Fruit fly (Drosophila melanogaster) whole organism, embryonic: ENCODE results near the gene Best3.

Experiments
- Atf-2 ChIP-seq: fragments of 200-800 bp; sonication (Bioruptor generic); optimal IDR thresholded peaks from 2 replicates; lab custom pipeline; 2016; ENCODE audit warnings: missing biosample characterization, missing genetic modification characterization
- CG10209 ChIP-seq: fragments of 200-800 bp; sonication (Bioruptor generic); optimal IDR thresholded peaks from 3 replicates; lab custom pipeline; 2017; ENCODE audit warnings: missing biosample characterization, mild to moderate bottlenecking, missing genetic modification characterization, missing genetic modification reagents
- CG10267 ChIP-seq: fragments of 200-800 bp; sonication (Bioruptor generic); optimal IDR thresholded peaks from 2 replicates; lab custom pipeline; 2018; ENCODE audit warnings: missing biosample characterization, mild to moderate bottlenecking, missing genetic modification characterization, moderate library complexity
- CG10979 ChIP-seq: fragments of 200-800 bp; sonication (Bioruptor generic); optimal IDR thresholded peaks from 2 replicates; lab custom pipeline; 2018; ENCODE audit warnings: missing biosample characterization, mild to moderate bottlenecking, missing genetic modification characterization, moderate library complexity
- CG11695 ChIP-seq: fragments of 200-800 bp; sonication (Bioruptor generic); IDR thresholded peaks from 3 replicates; pipeline ENCODE4 v1.3.6; 2022; ENCODE audit warnings: missing biosample characterization, missing genetic modification characterization
- CG13296 ChIP-seq: fragments of 200-800 bp; sonication (Bioruptor generic); optimal IDR thresholded peaks from 3 replicates; lab custom pipeline; 2018; ENCODE audit warnings: missing biosample characterization, mild to moderate bottlenecking, missing genetic modification characterization
- CG13775 ChIP-seq: fragments of 200-800 bp; sonication (Bioruptor generic); optimal IDR thresholded peaks from 3 replicates; lab custom pipeline; 2017; ENCODE audit warnings: missing biosample characterization, mild to moderate bottlenecking, missing genetic modification characterization
- CG15269 ChIP-seq: fragments of 200-800 bp; sonication (Bioruptor generic); optimal IDR thresholded peaks from 2 replicates; lab custom pipeline; 2018; ENCODE audit warnings: missing biosample characterization, mild to moderate bottlenecking, missing genetic modification characterization, moderate library complexity
- CG1602 ChIP-seq: fragments of 200-800 bp; sonication (Bioruptor generic); optimal IDR thresholded peaks from 3 replicates; lab custom pipeline; 2016; ENCODE audit warnings: missing biosample characterization, missing genetic modification characterization
- CG17912 ChIP-seq: fragments of 200-800 bp; sonication (Bioruptor generic); optimal IDR thresholded peaks from 2 replicates; lab custom pipeline; 2018; ENCODE audit warnings: missing biosample characterization, mild to moderate bottlenecking, missing genetic modification characterization
- CG18599 ChIP-seq: fragments of 200-800 bp; sonication (Bioruptor generic); optimal IDR thresholded peaks from 3 replicates; lab custom pipeline; 2017; ENCODE audit warnings: missing biosample characterization, missing genetic modification characterization, mild to moderate bottlenecking, moderate library complexity, missing genetic modification reagents
- CG2120 ChIP-seq: fragments of 200-800 bp; sonication (Bioruptor generic); optimal IDR thresholded peaks from 3 replicates; lab custom pipeline; 2016; ENCODE audit warnings: missing biosample characterization, missing genetic modification characterization
- CG2889 ChIP-seq: fragments of 200-800 bp; sonication (Bioruptor generic); IDR thresholded peaks from 3 replicates; pipeline ENCODE4 v1.3.6; 2022; ENCODE audit warnings: missing biosample characterization, missing genetic modification characterization
- CG30020 ChIP-seq: fragments of 200-800 bp; optimal IDR thresholded peaks from 2 replicates; lab custom pipeline; 2019; ENCODE audit warnings: missing biosample characterization, mild to moderate bottlenecking, missing genetic modification characterization, moderate library complexity
- CG30431 ChIP-seq: fragments of 200-800 bp; sonication (Bioruptor generic); optimal IDR thresholded peaks from 2 replicates; lab custom pipeline; 2017; ENCODE audit warnings: missing biosample characterization, missing genetic modification characterization
- CG31365 ChIP-seq: fragments of 200-800 bp; sonication (Bioruptor generic); optimal IDR thresholded peaks from 2 replicates; lab custom pipeline; 2018; ENCODE audit warnings: missing biosample characterization, mild to moderate bottlenecking, missing genetic modification characterization
- CG31388 ChIP-seq: fragments of 200-800 bp; sonication (Bioruptor generic); optimal IDR thresholded peaks from 2 replicates; lab custom pipeline; 2016; ENCODE audit warnings: missing biosample characterization, missing genetic modification characterization
- CG3163 ChIP-seq: fragments of 200-800 bp; sonication (Bioruptor generic); optimal IDR thresholded peaks from 3 replicates; lab custom pipeline; 2016; ENCODE audit warnings: missing biosample characterization, missing genetic modification characterization
- CG4328 ChIP-seq: fragments of 200-800 bp; sonication (Bioruptor generic); optimal IDR thresholded peaks from 3 replicates; lab custom pipeline; 2017; ENCODE audit warnings: missing biosample characterization, missing genetic modification reagents, missing genetic modification characterization
- CG4424 ChIP-seq: fragments of 200-800 bp; sonication (Bioruptor generic); optimal IDR thresholded peaks from 3 replicates; lab custom pipeline; 2016; ENCODE audit warnings: missing biosample characterization, missing genetic modification characterization
- CG4820 ChIP-seq: fragments of 200-800 bp; sonication (Bioruptor generic); optimal IDR thresholded peaks from 3 replicates; lab custom pipeline; 2016; ENCODE audit warnings: missing biosample characterization, missing genetic modification characterization
- CG4854 ChIP-seq: fragments of 200-800 bp; sonication (Bioruptor generic); optimal IDR thresholded peaks from 2 replicates; lab custom pipeline; 2016; ENCODE audit warnings: missing biosample characterization, missing genetic modification characterization, inconsistent platforms
- CG6175 ChIP-seq: fragments of 200-800 bp; sonication (Bioruptor generic); IDR thresholded peaks from 3 replicates; pipeline ENCODE4 v1.3.6; 2022; ENCODE audit warnings: missing biosample characterization, missing genetic modification characterization
- CG6854 ChIP-seq: fragments of 200-800 bp; sonication (Bioruptor generic); optimal IDR thresholded peaks from 3 replicates; lab custom pipeline; 2017; ENCODE audit warnings: missing biosample characterization, mild to moderate bottlenecking, missing genetic modification characterization
- CG7839 ChIP-seq: fragments of 200-800 bp; sonication (Bioruptor generic); optimal IDR thresholded peaks from 3 replicates; lab custom pipeline; 2018; ENCODE audit warnings: missing biosample characterization, mild to moderate bottlenecking, missing genetic modification characterization, moderate library complexity
- CG7963 ChIP-seq: fragments of 200-800 bp; sonication (Bioruptor generic); IDR thresholded peaks from 3 replicates; pipeline ENCODE4 v1.3.6; 2022; ENCODE audit warnings: missing biosample characterization, missing genetic modification characterization; ENCODE audit not compliant: partially characterized antibody
- CG9797 ChIP-seq: fragments of 200-800 bp; sonication (Bioruptor generic); optimal IDR thresholded peaks from 3 replicates; lab custom pipeline; 2018; ENCODE audit warnings: missing biosample characterization, mild to moderate bottlenecking, missing genetic modification characterization
- Chrac-16 ChIP-seq: fragments of 200-800 bp; sonication (Bioruptor generic); optimal IDR thresholded peaks from 3 replicates; lab custom pipeline; 2016; ENCODE audit warnings: missing biosample characterization, missing genetic modification characterization
- Dip2 ChIP-seq: fragments of 200-800 bp; sonication (Bioruptor generic); IDR thresholded peaks from 2 replicates; pipeline ENCODE4 v1.3.6; 2022; ENCODE audit warnings: missing biosample characterization, missing genetic modification characterization
- Doc2 ChIP-seq: fragments of 200-800 bp; sonication (Bioruptor generic); IDR thresholded peaks from 2 replicates; pipeline ENCODE4 v1.3.6; 2022; ENCODE audit warnings: missing biosample characterization, missing genetic modification characterization
- Ets65A ChIP-seq: fragments of 200-800 bp; sonication (Bioruptor generic); peaks from one replicate; lab custom pipeline; 2016; ENCODE audit warnings: missing biosample characterization, missing genetic modification characterization
- H15 ChIP-seq: fragments of 200-800 bp; sonication (Bioruptor generic); IDR thresholded peaks from 3 replicates; pipeline ENCODE4 v1.3.6; 2022; ENCODE audit warnings: missing biosample characterization, missing genetic modification characterization
- Hmx ChIP-seq: fragments of 200-800 bp; sonication (Bioruptor generic); optimal IDR thresholded peaks from 2 replicates; lab custom pipeline; 2016; ENCODE audit warnings: missing biosample characterization, missing genetic modification characterization
- Hr39 ChIP-seq: fragments of >200 bp; optimal IDR thresholded peaks from 2 replicates; lab custom pipeline; 2017
- Med ChIP-seq: fragments of 200-800 bp; sonication (Bioruptor generic); peaks from one replicate; lab custom pipeline; 2016; ENCODE audit warnings: missing biosample characterization, missing genetic modification characterization, mild to moderate bottlenecking, inconsistent platforms, moderate library complexity
- Side ChIP-seq: fragments of 200-800 bp; sonication (Bioruptor generic); optimal IDR thresholded peaks from 2 replicates; lab custom pipeline; 2016; ENCODE audit warnings: missing biosample characterization, missing genetic modification characterization
- Sox100B ChIP-seq: fragments of 200-800 bp; sonication (Bioruptor generic); optimal IDR thresholded peaks from 3 replicates; lab custom pipeline; 2018; ENCODE audit warnings: missing biosample characterization, mild to moderate bottlenecking, missing genetic modification characterization
- Spps ChIP-seq: fragments of 200-800 bp; sonication (Bioruptor generic); optimal IDR thresholded peaks from 2 replicates; lab custom pipeline; 2018; ENCODE audit warnings: missing biosample characterization, mild to moderate bottlenecking, missing genetic modification characterization
- Ssrp ChIP-seq: fragments of 200-800 bp; sonication (Bioruptor generic); optimal IDR thresholded peaks from 2 replicates; lab custom pipeline; 2018; ENCODE audit warnings: missing biosample characterization, mild to moderate bottlenecking, missing genetic modification characterization, moderate library complexity
- chn ChIP-seq: fragments of 200-800 bp; sonication (Bioruptor generic); optimal IDR thresholded peaks from 2 replicates; lab custom pipeline; 2016; ENCODE audit warnings: missing biosample characterization, missing genetic modification characterization
- ems ChIP-seq: fragments of 200-800 bp; sonication (Bioruptor generic); optimal IDR thresholded peaks from 3 replicates; lab custom pipeline; 2016; ENCODE audit warnings: missing biosample characterization, missing genetic modification characterization
- gem ChIP-seq: fragments of 200-800 bp; sonication (Bioruptor generic); optimal IDR thresholded peaks from 2 replicates; lab custom pipeline; 2019; ENCODE audit warnings: missing biosample characterization, mild to moderate bottlenecking, missing genetic modification characterization, moderate library complexity
- ind ChIP-seq: fragments of 200-800 bp; sonication (Bioruptor generic); optimal IDR thresholded peaks from 3 replicates; lab custom pipeline; 2016; ENCODE audit warnings: missing biosample characterization, missing genetic modification characterization
- lov ChIP-seq, 2 experiments: fragments of 200-800 bp in 1 of 2; fragments of >200 bp in 1 of 2; sonication (Bioruptor generic) in 1 of 2; IDR thresholded peaks in 1 of 2; optimal IDR thresholded peaks in 1 of 2; 2 replicates in 1 of 2; 3 replicates in 1 of 2; pipeline versions ENCODE4 v1.3.6 to Lab custom; 2017 to 2022; ENCODE audit warnings: missing biosample characterization in 1 of 2, missing genetic modification characterization in 1 of 2
- nerfin-2 ChIP-seq: fragments of 200-800 bp; sonication (Bioruptor generic); IDR thresholded peaks from 2 replicates; pipeline ENCODE4 v1.3.6; 2022; ENCODE audit warnings: missing biosample characterization, missing genetic modification characterization; ENCODE audit not compliant: partially characterized antibody
- pzg ChIP-seq: fragments of 200-800 bp; sonication (Bioruptor generic); optimal IDR thresholded peaks from 3 replicates; lab custom pipeline; 2018; ENCODE audit warnings: missing biosample characterization, mild to moderate bottlenecking, missing genetic modification characterization, moderate library complexity
- run ChIP-seq: fragments of 200-800 bp; sonication (Bioruptor generic); optimal IDR thresholded peaks from 3 replicates; lab custom pipeline; 2018; ENCODE audit warnings: missing biosample characterization, mild to moderate bottlenecking, missing genetic modification characterization
- stc ChIP-seq: fragments of 200-800 bp; sonication (Bioruptor generic); IDR thresholded peaks from 2 replicates; pipeline ENCODE4 v1.3.6; 2022; ENCODE audit warnings: missing biosample characterization, missing genetic modification characterization
- tap ChIP-seq: fragments of 200-800 bp; optimal IDR thresholded peaks from 3 replicates; lab custom pipeline; 2019; ENCODE audit warnings: missing biosample characterization, mild to moderate bottlenecking, missing genetic modification characterization, moderate library complexity
- toy ChIP-seq: fragments of 200-800 bp; sonication (Bioruptor generic); IDR thresholded peaks from 2 replicates; pipeline ENCODE4 v1.3.6; 2022; ENCODE audit warnings: missing biosample characterization, missing genetic modification characterization
- unpg ChIP-seq: fragments of 200-800 bp; sonication (Bioruptor generic); optimal IDR thresholded peaks from 3 replicates; lab custom pipeline; 2018; ENCODE audit warnings: missing biosample characterization, mild to moderate bottlenecking, missing genetic modification characterization, moderate library complexity
- usp ChIP-seq: fragments of >200 bp; optimal IDR thresholded peaks from 2 replicates; lab custom pipeline; 2017; ENCODE audit warnings: missing biosample characterization, missing genetic modification characterization

The Best3 gene

DNA sequence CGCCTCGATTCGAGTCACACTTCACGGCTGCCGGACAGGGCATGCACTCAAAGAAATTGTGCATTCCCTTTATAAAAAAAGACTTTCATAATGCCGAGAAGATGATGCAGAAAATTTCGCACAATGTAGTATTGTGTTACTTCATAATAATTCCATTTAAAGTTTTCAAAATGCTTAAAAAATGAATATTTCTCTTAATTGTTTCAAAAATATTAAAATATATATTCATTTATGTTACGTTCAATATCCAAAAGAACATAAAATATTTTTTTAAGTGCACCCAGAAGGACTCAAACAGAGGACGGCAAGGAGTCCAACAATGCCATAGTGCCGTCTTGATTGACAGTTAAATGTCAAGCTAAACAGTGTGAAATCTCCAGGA, 27.6 kb upstream of the Best3 start (continued):
- TF ChIP-seq CG10209, result peak; percentile 19
- TF ChIP-seq Doc2 (GFP tag; lab: Robert Waterston, UW), result no peak
- TF ChIP-seq CG17912 (GFP tag; lab: Kevin White, UChicago), result no peak
- peak; percentile 54 for TF ChIP-seq gem (tag; lab: Kevin White, UChicago)
- no peak for TF ChIP-seq nerfin-2
- peak; percentile 7 for TF ChIP-seq Sox100B
- no peak for TF ChIP-seq Chrac-16 (GFP tag; lab: Kevin White, UChicago)
- no peak for TF ChIP-seq ind (GFP tag; lab: Kevin White, UChicago)
- no peak for TF ChIP-seq CG31388 (GFP tag; lab: Kevin White, UChicago)
- no peak for TF ChIP-seq pzg (GFP tag; lab: Kevin White, UChicago)
- TF ChIP-seq tap (tag; lab: Kevin White, UChicago), result no peak
- no peak for TF ChIP-seq ems (GFP tag; lab: Kevin White, UChicago)
- TF ChIP-seq Ets65A (GFP tag; lab: Kevin White, UChicago), result no peak
- TF ChIP-seq chn, result no peak
- no peak for TF ChIP-seq CG1602
- TF ChIP-seq Hr39 (lab: Kevin White, UChicago), result no peak
- TF ChIP-seq Spps (tag; lab: Kevin White, UChicago), result no peak
- TF ChIP-seq CG7839 (tag; lab: Kevin White, UChicago), result peak; percentile 29
- no peak for TF ChIP-seq CG2120 (GFP tag; lab: Kevin White, UChicago)
- TF ChIP-seq CG4424 (GFP tag; lab: Kevin White, UChicago), result no peak
- no peak for TF ChIP-seq Hmx
- TF ChIP-seq CG4328 (GFP tag; lab: Kevin White, UChicago), result no peak
- no peak for TF ChIP-seq toy (GFP tag; lab: Robert Waterston, UW)
- no peak for TF ChIP-seq CG18599 (GFP tag; lab: Kevin White, UChicago)
- TF ChIP-seq usp (GFP tag; lab: Kevin White, UChicago), result no peak
- TF ChIP-seq CG6854 (GFP tag; lab: Kevin White, UChicago), result no peak
- peak; percentile 48 for TF ChIP-seq CG10267 (tag; lab: Kevin White, UChicago)
- no peak for TF ChIP-seq Side (GFP tag; lab: Kevin White, UChicago)
- no peak for TF ChIP-seq CG4854
- no peak for TF ChIP-seq Dip2 (GFP tag; lab: Robert Waterston, UW)
- no peak for TF ChIP-seq CG13296 (GFP tag; lab: Kevin White, UChicago)
- TF ChIP-seq CG10979 (tag; lab: Kevin White, UChicago), result peak; percentile 70
- no peak for TF ChIP-seq lov (optimal IDR thresholded peaks at IDR 0.05; lab: Kevin White, UChicago)
- TF ChIP-seq lov (GFP tag; IDR thresholded peaks at IDR 0.05; lab: Robert Waterston, UW), result no peak
- no peak for TF ChIP-seq Med (GFP tag; lab: Kevin White, UChicago)
- no peak for TF ChIP-seq CG15269 (tag; lab: Kevin White, UChicago)
- TF ChIP-seq CG2889 (GFP tag; lab: Robert Waterston, UW), result no peak
- TF ChIP-seq CG30431 (GFP tag; lab: Kevin White, UChicago), result no peak
- TF ChIP-seq unpg (GFP tag; lab: Kevin White, UChicago), result no peak
- TF ChIP-seq H15 (GFP tag; lab: Robert Waterston, UW), result no peak
- TF ChIP-seq stc, result no peak
- no peak for TF ChIP-seq CG6175 (GFP tag; lab: Robert Waterston, UW)
- TF ChIP-seq Atf-2 (GFP tag; lab: Kevin White, UChicago), result no peak
- TF ChIP-seq CG3163 (GFP tag; lab: Kevin White, UChicago), result no peak
- TF ChIP-seq CG11695 (GFP tag; lab: Robert Waterston, UW), result no peak
- TF ChIP-seq run (tag; lab: Kevin White, UChicago), result no peak
- no peak for TF ChIP-seq CG31365
- TF ChIP-seq Ssrp, result peak; percentile 2
- no peak for TF ChIP-seq CG7963 (GFP tag; lab: Robert Waterston, UW)
- no peak for TF ChIP-seq CG9797
- no peak for TF ChIP-seq CG30020 (tag; lab: Kevin White, UChicago)
- peak; percentile 31 for TF ChIP-seq CG13775 (GFP tag; lab: Kevin White, UChicago)
- TF ChIP-seq CG4820 (GFP tag; lab: Kevin White, UChicago), result no peak
